Worm (Caenorhabditis elegans) whole organism, L4 larva: ENCODE measurements around the gene srw-40.

ENCODE experiments used
- F44E2.7 ChIP-seq: fragments of 200-800 bp; sonication (Bioruptor generic); IDR thresholded peaks from 2 replicates; pipeline ENCODE4 v2.1.2; 2022; ENCODE audit warnings: missing genetic modification characterization, missing compliant biosample characterization
- nhr-10 ChIP-seq: fragments of 150-350 bp; optimal IDR thresholded peaks from 2 replicates; lab custom pipeline; 2014; ENCODE audit warnings: missing biosample characterization, missing genetic modification characterization
- pqm-1 ChIP-seq: sonication (generic microtip); optimal IDR thresholded peaks from 2 replicates; lab custom pipeline; 2017; ENCODE audit warnings: missing biosample characterization, missing genetic modification characterization
- unc-130 ChIP-seq: sonication (generic microtip); optimal IDR thresholded peaks from 2 replicates; lab custom pipeline; 2016; ENCODE audit warnings: missing genetic modification reagents, missing genetic modification characterization, missing compliant biosample characterization
- unc-39 ChIP-seq: sonication (generic microtip); optimal IDR thresholded peaks from 2 replicates; lab custom pipeline; 2017; ENCODE audit warnings: missing biosample characterization, missing genetic modification characterization
- unc-62 ChIP-seq, 3 experiments: fragments of 150-350 bp in 1 of 3; sonication (generic microtip); optimal IDR thresholded peaks in 2 of 3; peaks in 1 of 3; 1 replicate in 1 of 3; 2 replicates in 2 of 3; lab custom pipeline; 2014 to 2017; ENCODE audit warnings: missing biosample characterization in 3 of 3, missing genetic modification characterization in 3 of 3, missing genetic modification reagents in 3 of 3, missing genotype in 1 of 3
- zag-1 ChIP-seq: fragments of 150-350 bp; optimal IDR thresholded peaks from 2 replicates; lab custom pipeline; 2014; ENCODE audit warnings: missing biosample characterization, missing genetic modification characterization
- zip-2 ChIP-seq: fragments of 150-350 bp; optimal IDR thresholded peaks from 2 replicates; lab custom pipeline; 2014; ENCODE audit warnings: missing biosample characterization, missing genetic modification characterization

- TF ChIP-seq unc-130 (GFP tag; lab: Kevin White, UChicago): no peak
- TF ChIP-seq zip-2 (tag; lab: Kevin White, UChicago): no peak
- no peak for TF ChIP-seq nhr-10 (tag; lab: Kevin White, UChicago)
- no peak for TF ChIP-seq zag-1 (tag; lab: Kevin White, UChicago)
- TF ChIP-seq unc-39 (tag; lab: Kevin White, UChicago): no peak
- TF ChIP-seq pqm-1 (tag; lab: Kevin White, UChicago): no peak
- no peak for TF ChIP-seq F44E2.7 (GFP tag; lab: Robert Waterston, UW)
- no peak for TF ChIP-seq unc-62 (GFP tag; optimal IDR thresholded peaks at IDR 0.05 in 1 of 2; lab: Kevin White, UChicago)
- no peak for TF ChIP-seq unc-62 (tag; optimal IDR thresholded peaks at IDR 0.05; lab: Kevin White, UChicago)
Measured at ce11 chrII:4328716-4329115, 12.8 kb upstream of the srw-40 start, which contains the start of gene H20J04.4.
